Fruit fly (Drosophila melanogaster) whole organism, embryonic: ENCODE data around the gene eIF3h.

Experiments used
- Asciz ChIP-seq: fragments of 200-800 bp; sonication (Bioruptor generic); optimal IDR thresholded peaks from 2 replicates; lab custom pipeline; 2017; ENCODE audit warnings: missing biosample characterization, mild to moderate bottlenecking, missing genetic modification characterization, missing genetic modification reagents
- Bgb ChIP-seq: fragments of 200-800 bp; sonication (Bioruptor generic); IDR thresholded peaks from 2 replicates; pipeline ENCODE4 v1.3.6; 2022; ENCODE audit warnings: missing biosample characterization, missing genetic modification characterization; ENCODE audit not compliant: partially characterized antibody
- C15 ChIP-seq: fragments of 200-800 bp; sonication (Bioruptor generic); IDR thresholded peaks from 3 replicates; pipeline ENCODE4 v1.3.6; 2022; ENCODE audit warnings: missing biosample characterization, missing genetic modification characterization
- CG12219 ChIP-seq: fragments of 200-800 bp; sonication (Bioruptor generic); optimal IDR thresholded peaks from 3 replicates; lab custom pipeline; 2018; ENCODE audit warnings: missing biosample characterization, mild to moderate bottlenecking, missing genetic modification characterization
- CG12299 ChIP-seq: fragments of 200-800 bp; sonication (Bioruptor generic); optimal IDR thresholded peaks from 2 replicates; lab custom pipeline; 2018; ENCODE audit warnings: missing biosample characterization, mild to moderate bottlenecking, missing genetic modification characterization
- CG13296 ChIP-seq: fragments of 200-800 bp; sonication (Bioruptor generic); optimal IDR thresholded peaks from 3 replicates; lab custom pipeline; 2018; ENCODE audit warnings: missing biosample characterization, mild to moderate bottlenecking, missing genetic modification characterization
- CG16813 ChIP-seq: fragments of 200-800 bp; sonication (Bioruptor generic); IDR thresholded peaks from 3 replicates; pipeline ENCODE4 v1.3.6; 2022; ENCODE audit warnings: missing biosample characterization, missing genetic modification characterization; ENCODE audit not compliant: partially characterized antibody
- CG17385 ChIP-seq: fragments of 200-800 bp; sonication (Bioruptor generic); optimal IDR thresholded peaks from 3 replicates; lab custom pipeline; 2018; ENCODE audit warnings: missing biosample characterization, mild to moderate bottlenecking, missing genetic modification characterization
- CG17568 ChIP-seq: fragments of 200-800 bp; sonication (Bioruptor generic); optimal IDR thresholded peaks from 2 replicates; lab custom pipeline; 2018; ENCODE audit warnings: missing biosample characterization, mild to moderate bottlenecking, missing genetic modification characterization, moderate library complexity
- CG17912 ChIP-seq: fragments of 200-800 bp; sonication (Bioruptor generic); optimal IDR thresholded peaks from 2 replicates; lab custom pipeline; 2018; ENCODE audit warnings: missing biosample characterization, mild to moderate bottlenecking, missing genetic modification characterization
- CG18599 ChIP-seq: fragments of 200-800 bp; sonication (Bioruptor generic); optimal IDR thresholded peaks from 3 replicates; lab custom pipeline; 2017; ENCODE audit warnings: missing biosample characterization, missing genetic modification characterization, mild to moderate bottlenecking, moderate library complexity, missing genetic modification reagents
- CG31365 ChIP-seq: fragments of 200-800 bp; sonication (Bioruptor generic); optimal IDR thresholded peaks from 2 replicates; lab custom pipeline; 2018; ENCODE audit warnings: missing biosample characterization, mild to moderate bottlenecking, missing genetic modification characterization
- CG32532 ChIP-seq: fragments of 200-800 bp; sonication (Bioruptor generic); IDR thresholded peaks from 2 replicates; pipeline ENCODE4 v1.3.6; 2022; ENCODE audit warnings: missing biosample characterization, missing genetic modification characterization
- CG34224 ChIP-seq: fragments of 200-800 bp; sonication (Bioruptor generic); IDR thresholded peaks from 3 replicates; pipeline ENCODE4 v1.3.6; 2022; ENCODE audit warnings: missing biosample characterization, missing genetic modification characterization; ENCODE audit not compliant: partially characterized antibody
- CG5245 ChIP-seq: fragments of 200-800 bp; sonication (Bioruptor generic); optimal IDR thresholded peaks from 3 replicates; lab custom pipeline; 2016; ENCODE audit warnings: missing biosample characterization, missing genetic modification characterization
- CG6689 ChIP-seq: fragments of 200-800 bp; sonication (Bioruptor generic); IDR thresholded peaks from 2 replicates; pipeline ENCODE4 v1.3.6; 2022; ENCODE audit warnings: missing biosample characterization, missing genetic modification characterization
- CG6765 ChIP-seq: fragments of 200-800 bp; sonication (Bioruptor generic); optimal IDR thresholded peaks from 3 replicates; lab custom pipeline; 2017; ENCODE audit warnings: missing biosample characterization, mild to moderate bottlenecking, missing genetic modification characterization
- CG6813 ChIP-seq: fragments of 200-800 bp; sonication (Bioruptor generic); optimal IDR thresholded peaks from 2 replicates; lab custom pipeline; 2017; ENCODE audit warnings: missing biosample characterization, missing genetic modification characterization, mild to moderate bottlenecking, moderate library complexity, missing genetic modification reagents
- CG7271 ChIP-seq: fragments of 200-800 bp; sonication (Bioruptor generic); optimal IDR thresholded peaks from 2 replicates; lab custom pipeline; 2018; ENCODE audit warnings: missing biosample characterization, mild to moderate bottlenecking, missing genetic modification characterization, moderate library complexity
- CG7357 ChIP-seq: fragments of 200-800 bp; sonication (Bioruptor generic); IDR thresholded peaks from 3 replicates; pipeline ENCODE4 v1.3.6; 2022; ENCODE audit warnings: missing biosample characterization, missing genetic modification characterization
- CG7987 ChIP-seq: fragments of 200-800 bp; sonication (Bioruptor generic); optimal IDR thresholded peaks from 2 replicates; lab custom pipeline; 2018; ENCODE audit warnings: missing biosample characterization, mild to moderate bottlenecking, missing genetic modification characterization, moderate library complexity
- CTCF ChIP-seq: fragments of 200-800 bp; sonication (Bioruptor generic); optimal IDR thresholded peaks from 2 replicates; lab custom pipeline; 2017; ENCODE audit warnings: missing biosample characterization, mild to moderate bottlenecking, missing genetic modification characterization, moderate library complexity
- CrebB ChIP-seq: fragments of 200-800 bp; sonication (Bioruptor generic); optimal IDR thresholded peaks from 3 replicates; lab custom pipeline; 2018; ENCODE audit warnings: missing biosample characterization, mild to moderate bottlenecking, missing genetic modification characterization
- Dek ChIP-seq: fragments of 200-800 bp; sonication (Bioruptor generic); optimal IDR thresholded peaks from 3 replicates; lab custom pipeline; 2019; ENCODE audit warnings: missing biosample characterization, mild to moderate bottlenecking, missing genetic modification characterization, moderate library complexity
- Fer3 ChIP-seq: fragments of 200-800 bp; sonication (Bioruptor generic); optimal IDR thresholded peaks from 2 replicates; lab custom pipeline; 2018; ENCODE audit warnings: missing biosample characterization, mild to moderate bottlenecking, missing genetic modification characterization, moderate library complexity
- HLHmδ ChIP-seq: fragments of 200-800 bp; sonication (Bioruptor generic); optimal IDR thresholded peaks from 2 replicates; lab custom pipeline; 2018; ENCODE audit warnings: missing biosample characterization, mild to moderate bottlenecking, missing genetic modification characterization, moderate library complexity
- Meics ChIP-seq: fragments of 200-800 bp; sonication (Bioruptor generic); optimal IDR thresholded peaks from 2 replicates; lab custom pipeline; 2017; ENCODE audit warnings: missing biosample characterization, mild to moderate bottlenecking, missing genetic modification characterization
- NC2β ChIP-seq: fragments of 200-800 bp; sonication (Bioruptor generic); optimal IDR thresholded peaks from 2 replicates; lab custom pipeline; 2016; ENCODE audit warnings: missing biosample characterization, missing genetic modification characterization
- Nf-YA ChIP-seq: fragments of 200-800 bp; sonication (Bioruptor generic); IDR thresholded peaks from 2 replicates; pipeline ENCODE4 v1.3.6; 2022; ENCODE audit warnings: missing biosample characterization, missing genetic modification characterization
- Nf-YB ChIP-seq: fragments of 200-800 bp; sonication (Bioruptor generic); optimal IDR thresholded peaks from 3 replicates; lab custom pipeline; 2019; ENCODE audit warnings: missing biosample characterization, mild to moderate bottlenecking, missing genetic modification characterization, moderate library complexity
- Rfx ChIP-seq: fragments of 200-800 bp; sonication (Bioruptor generic); IDR thresholded peaks from 2 replicates; pipeline ENCODE4 v1.3.6; 2022; ENCODE audit warnings: missing biosample characterization, missing genetic modification characterization
- Trl ChIP-seq, 3 experiments: fragments of >200 bp in 2 of 3; fragments of 200-800 bp in 1 of 3; sonication (Bioruptor generic) in 1 of 3; optimal IDR thresholded peaks; 2 replicates in 1 of 3; 3 replicates in 2 of 3; lab custom pipeline; 2016 to 2017; ENCODE audit warnings: missing biosample characterization in 1 of 3, missing genetic modification characterization in 1 of 3
- caup ChIP-seq: fragments of 200-800 bp; sonication (Bioruptor generic); optimal IDR thresholded peaks from 3 replicates; lab custom pipeline; 2017; ENCODE audit warnings: missing biosample characterization, mild to moderate bottlenecking, missing genetic modification characterization, moderate library complexity; ENCODE audit not compliant: severe bottlenecking
- cwo ChIP-seq: fragments of 200-800 bp; sonication (Bioruptor generic); optimal IDR thresholded peaks from 3 replicates; lab custom pipeline; 2017; ENCODE audit warnings: missing biosample characterization, missing genetic modification characterization, mild to moderate bottlenecking, moderate library complexity, missing genetic modification reagents
- fd3F ChIP-seq: fragments of 200-800 bp; sonication (Bioruptor generic); optimal IDR thresholded peaks from 2 replicates; lab custom pipeline; 2018; ENCODE audit warnings: missing biosample characterization, mild to moderate bottlenecking, missing genetic modification characterization, moderate library complexity
- fd64A ChIP-seq: fragments of 200-800 bp; sonication (Bioruptor generic); optimal IDR thresholded peaks from 3 replicates; lab custom pipeline; 2018; ENCODE audit warnings: missing biosample characterization, mild to moderate bottlenecking, missing genetic modification characterization
- her ChIP-seq: fragments of 200-800 bp; sonication (Bioruptor generic); optimal IDR thresholded peaks from 2 replicates; lab custom pipeline; 2016; ENCODE audit warnings: missing biosample characterization, missing genetic modification characterization
- jumu ChIP-seq: fragments of 200-800 bp; sonication (Bioruptor generic); optimal IDR thresholded peaks from 3 replicates; lab custom pipeline; 2016; ENCODE audit warnings: missing biosample characterization, missing genetic modification characterization
- nau ChIP-seq: fragments of 200-800 bp; sonication (Bioruptor generic); optimal IDR thresholded peaks from 3 replicates; lab custom pipeline; 2017; ENCODE audit warnings: missing biosample characterization, mild to moderate bottlenecking, missing genetic modification characterization, missing genetic modification reagents
- nom ChIP-seq: fragments of 200-800 bp; sonication (Bioruptor generic); optimal IDR thresholded peaks from 2 replicates; lab custom pipeline; 2017; ENCODE audit warnings: missing biosample characterization, missing genetic modification characterization, mild to moderate bottlenecking, moderate library complexity, missing genetic modification reagents
- odd ChIP-seq: fragments of 200-800 bp; sonication (Bioruptor generic); optimal IDR thresholded peaks from 2 replicates; lab custom pipeline; 2017; ENCODE audit warnings: missing biosample characterization, mild to moderate bottlenecking, missing genetic modification characterization
- onecut ChIP-seq: fragments of 200-800 bp; sonication (Bioruptor generic); IDR thresholded peaks from 2 replicates; pipeline ENCODE4 v1.3.6; 2022; ENCODE audit warnings: missing biosample characterization, missing genetic modification characterization
- pfk ChIP-seq: fragments of 200-800 bp; sonication (Bioruptor generic); optimal IDR thresholded peaks from 2 replicates; lab custom pipeline; 2018; ENCODE audit warnings: missing biosample characterization, mild to moderate bottlenecking, missing genetic modification characterization, moderate library complexity
- ranshi ChIP-seq: fragments of 200-800 bp; sonication (Bioruptor generic); IDR thresholded peaks from 2 replicates; pipeline ENCODE4 v1.3.6; 2022; ENCODE audit warnings: missing biosample characterization, missing genetic modification characterization
- sim ChIP-seq: fragments of 200-800 bp; sonication (Bioruptor generic); IDR thresholded peaks from 2 replicates; pipeline ENCODE4 v1.3.6; 2022; ENCODE audit warnings: missing biosample characterization, missing genetic modification characterization
- sisA ChIP-seq: fragments of 200-800 bp; sonication (Bioruptor generic); IDR thresholded peaks from 2 replicates; pipeline ENCODE4 v1.3.6; 2022; ENCODE audit warnings: missing biosample characterization, missing genetic modification characterization
- sob ChIP-seq: fragments of 200-800 bp; sonication (Bioruptor generic); IDR thresholded peaks from 2 replicates; pipeline ENCODE4 v1.3.6; 2022; ENCODE audit warnings: missing biosample characterization, missing genetic modification characterization
- stc ChIP-seq: fragments of 200-800 bp; sonication (Bioruptor generic); IDR thresholded peaks from 2 replicates; pipeline ENCODE4 v1.3.6; 2022; ENCODE audit warnings: missing biosample characterization, missing genetic modification characterization
- vvl ChIP-seq: fragments of 200-800 bp; sonication (Bioruptor generic); IDR thresholded peaks from 2 replicates; pipeline ENCODE4 v1.3.6; 2022; ENCODE audit warnings: missing biosample characterization, missing genetic modification characterization

The eIF3h gene

dm6 chr2L:5096761-5097160 lies 43.9 kb upstream of the eIF3h start (continued):
- TF ChIP-seq jumu (GFP tag; lab: Kevin White, UChicago) (no peak), ranshi (GFP tag; lab: Robert Waterston, UW) (peak; percentile 17; the same call in 1 of the 2 replicates), Meics (GFP tag; lab: Kevin White, UChicago) (peak; percentile 69), sob (GFP tag; lab: Robert Waterston, UW) (0 out of 2 replicates have a peak, but pooled peaks have one; percentile 27), CG12219 (GFP tag; lab: Kevin White, UChicago) (peak; percentile 36), CG17385 (GFP tag; lab: Kevin White, UChicago) (peak; percentile 36), CG7271 (tag; lab: Kevin White, UChicago) (peak; percentile 15), fd64A (GFP tag; lab: Kevin White, UChicago) (peak; percentile 13), Nf-YA (GFP tag; lab: Robert Waterston, UW) (no peak), CG6813 (GFP tag; lab: Kevin White, UChicago) (peak; percentile 89), CG12299 (peak; percentile 7), CG18599 (peak; percentile 81), CrebB (peak; percentile 33), Bgb (GFP tag; lab: Robert Waterston, UW) (0 out of 2 replicates have a peak, but pooled peaks have one; percentile 6), onecut (GFP tag; lab: Robert Waterston, UW) (peak; percentile 98), CG6689 (GFP tag; lab: Robert Waterston, UW) (no peak), Dek (no peak), pfk (GFP tag; lab: Kevin White, UChicago) (peak; percentile 73), Asciz (GFP tag; lab: Kevin White, UChicago) (peak; percentile 14), her (GFP tag; lab: Kevin White, UChicago) (peak; percentile 16), nau (GFP tag; lab: Kevin White, UChicago) (no peak), HLHmδ (GFP tag; lab: Kevin White, UChicago) (peak; percentile 90), CG31365 (tag; lab: Kevin White, UChicago) (peak; percentile 69), C15 (GFP tag; lab: Robert Waterston, UW) (no peak), Fer3 (tag; lab: Kevin White, UChicago) (peak; percentile 15), Trl (optimal IDR thresholded peaks at IDR 0.05; lab: Kevin White, UChicago) (peak; percentile 33 to 34), Trl (GFP tag; optimal IDR thresholded peaks at IDR 0.05; lab: Kevin White, UChicago) (peak; percentile 23), CG34224 (GFP tag; lab: Robert Waterston, UW) (no peak), stc (GFP tag; lab: Robert Waterston, UW) (0 out of 2 replicates have a peak, but pooled peaks have one; percentile 29), CG16813 (GFP tag; lab: Robert Waterston, UW) (no peak), CG7987 (GFP tag; lab: Kevin White, UChicago) (peak; percentile 68), nom (GFP tag; lab: Kevin White, UChicago) (peak; percentile 55), CG32532 (GFP tag; lab: Robert Waterston, UW) (peak; percentile 23; the same call in 1 of the 2 replicates), CG17568 (GFP tag; lab: Kevin White, UChicago) (peak; percentile 24), CG13296 (peak; percentile 78), odd (GFP tag; lab: Kevin White, UChicago) (peak; percentile 66), CTCF (GFP tag; lab: Kevin White, UChicago) (no peak), fd3F (GFP tag; lab: Kevin White, UChicago) (peak; percentile 8), sim (GFP tag; lab: Robert Waterston, UW) (peak; percentile 55; the same call in 1 of the 2 replicates), Nf-YB (GFP tag; lab: Kevin White, UChicago) (no peak), CG5245 (GFP tag; lab: Kevin White, UChicago) (no peak), sisA (GFP tag; lab: Robert Waterston, UW) (0 out of 2 replicates have a peak, but pooled peaks have one; percentile 18), vvl (peak; percentile 33; the same call in 1 of the 2 replicates), CG17912 (GFP tag; lab: Kevin White, UChicago) (peak; percentile 2), NC2β (GFP tag; lab: Kevin White, UChicago) (no peak), CG6765 (GFP tag; lab: Kevin White, UChicago) (peak; percentile 85), cwo (GFP tag; lab: Kevin White, UChicago) (peak; percentile 39), Rfx (GFP tag; lab: Robert Waterston, UW) (0 out of 2 replicates have a peak, but pooled peaks have one; percentile 29), CG7357 (GFP tag; lab: Robert Waterston, UW) (no peak), caup (GFP tag; lab: Kevin White, UChicago) (peak; percentile 72)
